Fruit fly (Drosophila melanogaster) whole organism, prepupa: Measurements from ENCODE around the gene CG17264.
A peak's percentile ranks its signal among the peaks of the same experiment; 100 is the strongest.

Source experiments
- Blimp-1 ChIP-seq: fragments of 200-800 bp; sonication (Bioruptor generic); optimal IDR thresholded peaks from 3 replicates; lab custom pipeline; 2017; ENCODE audit warnings: missing biosample characterization, missing genetic modification characterization, mild to moderate bottlenecking, moderate library complexity, missing genetic modification reagents
- CG10631 ChIP-seq: fragments of 200-800 bp; sonication (Bioruptor generic); optimal IDR thresholded peaks from 2 replicates; lab custom pipeline; 2016; ENCODE audit warnings: missing biosample characterization, missing genetic modification characterization
- CG10669 ChIP-seq: fragments of 200-800 bp; sonication (Bioruptor generic); optimal IDR thresholded peaks from 3 replicates; lab custom pipeline; 2018; ENCODE audit warnings: missing biosample characterization, mild to moderate bottlenecking, missing genetic modification characterization, moderate library complexity
- CG11294 ChIP-seq: fragments of 200-800 bp; sonication (Bioruptor generic); IDR thresholded peaks from 2 replicates; pipeline ENCODE4 v1.3.6; 2022; ENCODE audit warnings: missing biosample characterization, missing genetic modification characterization
- CG11902 ChIP-seq: fragments of 200-800 bp; sonication (Bioruptor generic); optimal IDR thresholded peaks from 3 replicates; lab custom pipeline; 2016; ENCODE audit warnings: missing biosample characterization, missing genetic modification characterization
- CG15336 ChIP-seq: fragments of 200-800 bp; sonication (Bioruptor generic); IDR thresholded peaks from 2 replicates; pipeline ENCODE4 v1.3.6; 2022; ENCODE audit warnings: missing biosample characterization, missing genetic modification characterization
- CG1621 ChIP-seq: fragments of 200-800 bp; sonication (Bioruptor generic); optimal IDR thresholded peaks from 3 replicates; lab custom pipeline; 2018; ENCODE audit warnings: missing biosample characterization, mild to moderate bottlenecking, missing genetic modification characterization
- CG3032 ChIP-seq: fragments of 200-800 bp; optimal IDR thresholded peaks from 2 replicates; lab custom pipeline; 2019; ENCODE audit warnings: missing biosample characterization, mild to moderate bottlenecking, missing genetic modification characterization, moderate library complexity
- CG31627 ChIP-seq: fragments of 200-800 bp; sonication (Bioruptor generic); optimal IDR thresholded peaks from 3 replicates; lab custom pipeline; 2016; ENCODE audit warnings: missing biosample characterization, missing genetic modification characterization
- CG32006 ChIP-seq: fragments of 200-800 bp; sonication (Bioruptor generic); optimal IDR thresholded peaks from 3 replicates; lab custom pipeline; 2017; ENCODE audit warnings: missing biosample characterization, mild to moderate bottlenecking, missing genetic modification characterization
- CG34406 ChIP-seq: fragments of 200-800 bp; sonication (Bioruptor generic); optimal IDR thresholded peaks from 3 replicates; lab custom pipeline; 2016; ENCODE audit warnings: missing biosample characterization, missing genetic modification characterization
- CG3919 ChIP-seq: fragments of 200-800 bp; sonication (Bioruptor generic); optimal IDR thresholded peaks from 3 replicates; lab custom pipeline; 2016; ENCODE audit warnings: missing biosample characterization, missing genetic modification characterization
- CG4318 ChIP-seq: fragments of 200-800 bp; sonication (Bioruptor generic); optimal IDR thresholded peaks from 3 replicates; lab custom pipeline; 2017; ENCODE audit warnings: missing biosample characterization, mild to moderate bottlenecking, missing genetic modification characterization
- CG6163 ChIP-seq: fragments of 200-800 bp; sonication (Bioruptor generic); IDR thresholded peaks from 3 replicates; pipeline ENCODE4 v1.3.6; 2022; ENCODE audit warnings: missing biosample characterization, missing genetic modification characterization
- CG6276 ChIP-seq: fragments of 200-800 bp; sonication (Bioruptor generic); optimal IDR thresholded peaks from 2 replicates; lab custom pipeline; 2017; ENCODE audit warnings: missing biosample characterization, mild to moderate bottlenecking, missing genetic modification characterization
- CG6792 ChIP-seq: fragments of 200-800 bp; sonication (Bioruptor generic); optimal IDR thresholded peaks from 3 replicates; lab custom pipeline; 2016; ENCODE audit warnings: missing biosample characterization, missing genetic modification characterization
- CG6808 ChIP-seq: fragments of 200-800 bp; sonication (Bioruptor generic); optimal IDR thresholded peaks from 3 replicates; lab custom pipeline; 2017; ENCODE audit warnings: missing biosample characterization, missing genetic modification characterization, mild to moderate bottlenecking, moderate library complexity, missing genetic modification reagents
- CG6854 ChIP-seq: fragments of 200-800 bp; sonication (Bioruptor generic); optimal IDR thresholded peaks from 2 replicates; lab custom pipeline; 2017; ENCODE audit warnings: missing biosample characterization, mild to moderate bottlenecking, missing genetic modification characterization
- CG7368 ChIP-seq: fragments of 200-800 bp; sonication (Bioruptor generic); optimal IDR thresholded peaks from 3 replicates; lab custom pipeline; 2016; ENCODE audit warnings: missing biosample characterization, missing genetic modification characterization
- CG8319 ChIP-seq: fragments of 200-800 bp; sonication (Bioruptor generic); optimal IDR thresholded peaks from 3 replicates; lab custom pipeline; 2016; ENCODE audit warnings: missing biosample characterization, missing genetic modification characterization
- CG8632 ChIP-seq: fragments of 200-800 bp; sonication (Bioruptor generic); optimal IDR thresholded peaks from 3 replicates; lab custom pipeline; 2016; ENCODE audit warnings: missing biosample characterization, missing genetic modification characterization
- CG9139 ChIP-seq: fragments of 200-800 bp; sonication (Bioruptor generic); optimal IDR thresholded peaks from 3 replicates; lab custom pipeline; 2017; ENCODE audit warnings: missing biosample characterization, mild to moderate bottlenecking, missing genetic modification characterization
- Eip75B ChIP-seq: fragments of 200-800 bp; sonication (Bioruptor generic); optimal IDR thresholded peaks from 3 replicates; lab custom pipeline; 2016; ENCODE audit warnings: missing biosample characterization, missing genetic modification characterization
- Eip93F ChIP-seq: fragments of 200-800 bp; sonication (Bioruptor generic); optimal IDR thresholded peaks from 2 replicates; lab custom pipeline; 2016; ENCODE audit warnings: missing biosample characterization, mild to moderate bottlenecking, missing genetic modification characterization
- Ets21C ChIP-seq: fragments of 200-800 bp; sonication (Bioruptor generic); optimal IDR thresholded peaks from 3 replicates; lab custom pipeline; 2016; ENCODE audit warnings: missing biosample characterization, missing genetic modification characterization
- Ets96B ChIP-seq: fragments of 200-800 bp; optimal IDR thresholded peaks from 2 replicates; lab custom pipeline; 2019; ENCODE audit warnings: missing biosample characterization, mild to moderate bottlenecking, missing genetic modification characterization, moderate library complexity
- Gug ChIP-seq: fragments of 200-800 bp; sonication (Bioruptor generic); IDR thresholded peaks from 2 replicates; pipeline ENCODE4 v1.3.6; 2022; ENCODE audit warnings: missing biosample characterization, missing genetic modification characterization
- Hr38 ChIP-seq: sonication (Bioruptor generic); optimal IDR thresholded peaks from 2 replicates; lab custom pipeline; 2016; ENCODE audit warnings: missing biosample characterization, missing genetic modification characterization
- Hr39 ChIP-seq: fragments of 200-800 bp; sonication (Bioruptor generic); optimal IDR thresholded peaks from 2 replicates; lab custom pipeline; 2016; ENCODE audit warnings: missing biosample characterization, missing genetic modification characterization
- Hr4 ChIP-seq: fragments of 200-800 bp; sonication (Bioruptor generic); optimal IDR thresholded peaks from 3 replicates; lab custom pipeline; 2016; ENCODE audit warnings: missing biosample characterization, missing genetic modification characterization
- Lpt ChIP-seq: fragments of 200-800 bp; sonication (Bioruptor generic); optimal IDR thresholded peaks from 3 replicates; lab custom pipeline; 2016; ENCODE audit warnings: missing biosample characterization, missing genetic modification characterization
- OdsH ChIP-seq: fragments of 200-800 bp; sonication (Bioruptor generic); optimal IDR thresholded peaks from 3 replicates; lab custom pipeline; 2016; ENCODE audit warnings: missing biosample characterization, missing genetic modification characterization
- Smox ChIP-seq: fragments of 200-800 bp; sonication (Bioruptor generic); optimal IDR thresholded peaks from 3 replicates; lab custom pipeline; 2016; ENCODE audit warnings: missing biosample characterization, missing genetic modification characterization
- Sox102F ChIP-seq: fragments of 200-800 bp; sonication (Bioruptor generic); optimal IDR thresholded peaks from 2 replicates; lab custom pipeline; 2016; ENCODE audit warnings: missing biosample characterization, mild to moderate bottlenecking, missing genetic modification characterization
- Sox14 ChIP-seq: fragments of 200-800 bp; sonication (Bioruptor generic); optimal IDR thresholded peaks from 3 replicates; lab custom pipeline; 2016; ENCODE audit warnings: missing biosample characterization, missing genetic modification characterization
- achi ChIP-seq: fragments of 200-800 bp; sonication (Bioruptor generic); optimal IDR thresholded peaks from 3 replicates; lab custom pipeline; 2016; ENCODE audit warnings: missing biosample characterization, missing genetic modification characterization
- acj6 ChIP-seq: fragments of 200-800 bp; sonication (Bioruptor generic); optimal IDR thresholded peaks from 3 replicates; lab custom pipeline; 2016; ENCODE audit warnings: missing biosample characterization, missing genetic modification characterization
- cyc ChIP-seq: fragments of 200-800 bp; sonication (Bioruptor generic); optimal IDR thresholded peaks from 3 replicates; lab custom pipeline; 2016; ENCODE audit warnings: missing biosample characterization, missing genetic modification characterization
- dac ChIP-seq: fragments of 200-800 bp; sonication (Bioruptor generic); optimal IDR thresholded peaks from 2 replicates; lab custom pipeline; 2017; ENCODE audit warnings: missing biosample characterization, mild to moderate bottlenecking, missing genetic modification characterization
- dsx ChIP-seq: fragments of 200-800 bp; optimal IDR thresholded peaks from 3 replicates; lab custom pipeline; 2019; ENCODE audit warnings: missing biosample characterization, mild to moderate bottlenecking, missing genetic modification characterization, moderate library complexity; ENCODE audit not compliant: poor library complexity, severe bottlenecking
- eg ChIP-seq: fragments of 200-800 bp; sonication (Bioruptor generic); IDR thresholded peaks from 3 replicates; pipeline ENCODE4 v1.3.6; 2022; ENCODE audit warnings: missing biosample characterization, missing genetic modification characterization
- fd85E ChIP-seq: fragments of 200-800 bp; sonication (Bioruptor generic); optimal IDR thresholded peaks from 3 replicates; lab custom pipeline; 2016; ENCODE audit warnings: missing biosample characterization, missing genetic modification characterization
- fkh ChIP-seq: fragments of 200-800 bp; sonication (Bioruptor generic); optimal IDR thresholded peaks from 3 replicates; lab custom pipeline; 2017; ENCODE audit warnings: missing biosample characterization, mild to moderate bottlenecking, missing genetic modification characterization, moderate library complexity
- lz ChIP-seq: fragments of 200-800 bp; sonication (Bioruptor generic); optimal IDR thresholded peaks from 3 replicates; lab custom pipeline; 2016; ENCODE audit warnings: missing biosample characterization, missing genetic modification characterization
- net ChIP-seq: fragments of 200-800 bp; sonication (Bioruptor generic); optimal IDR thresholded peaks from 3 replicates; lab custom pipeline; 2016; ENCODE audit warnings: missing biosample characterization, missing genetic modification characterization
- pdm3 ChIP-seq: fragments of 200-800 bp; sonication (Bioruptor generic); optimal IDR thresholded peaks from 3 replicates; lab custom pipeline; 2016; ENCODE audit warnings: missing biosample characterization, missing genetic modification characterization
- salr ChIP-seq, 2 experiments: fragments of 200-800 bp; sonication (Bioruptor generic); optimal IDR thresholded peaks; 3 replicates each; lab custom pipeline; 2016 to 2018; ENCODE audit warnings: missing biosample characterization in 2 of 2, missing genetic modification characterization in 2 of 2, mild to moderate bottlenecking in 1 of 2
- spab ChIP-seq: fragments of 200-800 bp; sonication (Bioruptor generic); optimal IDR thresholded peaks from 2 replicates; lab custom pipeline; 2017; ENCODE audit warnings: missing biosample characterization, mild to moderate bottlenecking, missing genetic modification characterization, missing genetic modification reagents
- ss ChIP-seq, 2 experiments: fragments of 200-800 bp; sonication (Bioruptor generic); optimal IDR thresholded peaks; 2 replicates in 1 of 2; 3 replicates in 1 of 2; lab custom pipeline; 2017 to 2018; ENCODE audit warnings: mild to moderate bottlenecking in 2 of 2, missing biosample characterization in 2 of 2, missing genetic modification characterization in 2 of 2, moderate library complexity in 1 of 2
- svp ChIP-seq: fragments of 200-800 bp; sonication (Bioruptor generic); peaks from one replicate; lab custom pipeline; 2016; ENCODE audit warnings: missing biosample characterization, missing genetic modification characterization
- topi ChIP-seq: fragments of 200-800 bp; sonication (Bioruptor generic); optimal IDR thresholded peaks from 3 replicates; lab custom pipeline; 2016; ENCODE audit warnings: missing biosample characterization, missing genetic modification characterization
- vri ChIP-seq: fragments of 200-800 bp; sonication (Bioruptor generic); optimal IDR thresholded peaks from 3 replicates; lab custom pipeline; 2016; ENCODE audit warnings: missing biosample characterization, mild to moderate bottlenecking, missing genetic modification characterization

The CG17264 gene

dm6 chr2L:3037153-3037579 lies 18.9 kb downstream of the CG17264 start, which contains the start of the genes CG17260 and SerRS:
TSS of gene CG17260 (plus strand) at chr2L:3037230.
TSS of gene SerRS (minus strand) at chr2L:3037403.
- TF ChIP-seq CG9139 (GFP tag; lab: Kevin White, UChicago) (no peak), CG6808 (GFP tag; lab: Kevin White, UChicago) (peak; percentile 72), Eip75B (GFP tag; lab: Kevin White, UChicago) (no peak), pdm3 (GFP tag; lab: Kevin White, UChicago) (peak; percentile 95), acj6 (peak; percentile 94), dac (GFP tag; lab: Kevin White, UChicago) (peak; percentile 86), CG6276 (no peak), CG34406 (peak; percentile 91), CG32006 (peak; percentile 94), lz (GFP tag; lab: Kevin White, UChicago) (peak; percentile 97), dsx (GFP tag; lab: Kevin White, UChicago) (no peak), fkh (GFP tag; lab: Kevin White, UChicago) (no peak), OdsH (GFP tag; lab: Kevin White, UChicago) (peak; percentile 96), Gug (peak; percentile 91), CG11902 (GFP tag; lab: Kevin White, UChicago) (peak; percentile 91), spab (no peak), eg (peak; percentile 92), Ets21C (GFP tag; lab: Kevin White, UChicago) (peak; percentile 92), CG1621 (tag; lab: Kevin White, UChicago) (peak; percentile 73), CG3919 (GFP tag; lab: Kevin White, UChicago) (peak; percentile 94), fd85E (GFP tag; lab: Kevin White, UChicago) (no peak), ss (GFP tag; optimal IDR thresholded peaks at IDR 0.05; lab: Kevin White, UChicago) (no peak), CG8319 (GFP tag; lab: Kevin White, UChicago) (peak; percentile 91), Ets96B (peak; percentile 89), salr (GFP tag; optimal IDR thresholded peaks at IDR 0.05; lab: Kevin White, UChicago) (peak in 1 of 2 experiments; percentile 70), cyc (GFP tag; lab: Kevin White, UChicago) (peak; percentile 95), CG6792 (GFP tag; lab: Kevin White, UChicago) (peak; percentile 90), CG3032 (tag; lab: Kevin White, UChicago) (peak; percentile 92), CG4318 (GFP tag; lab: Kevin White, UChicago) (no peak), CG6854 (GFP tag; lab: Kevin White, UChicago) (peak; percentile 69), Sox14 (GFP tag; lab: Kevin White, UChicago) (peak; percentile 95), net (GFP tag; lab: Kevin White, UChicago) (peak; percentile 79), svp (GFP tag; lab: Kevin White, UChicago) (peak; percentile 94), CG10669 (peak; percentile 88), topi (GFP tag; lab: Kevin White, UChicago) (peak; percentile 95), CG10631 (GFP tag; lab: Kevin White, UChicago) (peak; percentile 97), CG11294 (GFP tag; lab: Robert Waterston, UW) (peak; percentile 84), CG7368 (no peak), CG31627 (GFP tag; lab: Kevin White, UChicago) (peak; percentile 97), Hr39 (peak; percentile 97), CG15336 (GFP tag; lab: Robert Waterston, UW) (peak; percentile 82), Smox (GFP tag; lab: Kevin White, UChicago) (peak; percentile 92), Blimp-1 (GFP tag; lab: Kevin White, UChicago) (no peak), achi (GFP tag; lab: Kevin White, UChicago) (peak; percentile 90), CG8632 (GFP tag; lab: Kevin White, UChicago) (peak; percentile 87), Hr4 (GFP tag; lab: Kevin White, UChicago) (peak; percentile 96), Lpt (peak; percentile 92), Sox102F (GFP tag; lab: Kevin White, UChicago) (no peak), Hr38 (GFP tag; lab: Kevin White, UChicago) (peak; percentile 73), CG6163 (GFP tag; lab: Robert Waterston, UW) (peak; percentile 85), Eip93F (GFP tag; lab: Kevin White, UChicago) (peak; percentile 59), vri (GFP tag; lab: Kevin White, UChicago) (no peak)
